Fruit fly (Drosophila melanogaster) whole organism, wandering third instar larva: ENCODE measurements around the gene FucTC.

Experiments used
- HLH106 ChIP-seq: fragments of 200-800 bp; optimal IDR thresholded peaks from 3 replicates; lab custom pipeline; 2019; ENCODE audit warnings: missing biosample characterization, mild to moderate bottlenecking, missing genetic modification characterization, moderate library complexity
- Mio ChIP-seq: sonication (Bioruptor generic); optimal IDR thresholded peaks from 2 replicates; lab custom pipeline; 2016; ENCODE audit warnings: missing biosample characterization, missing genetic modification characterization
- N ChIP-seq: fragments of >200 bp; optimal IDR thresholded peaks from 2 replicates; lab custom pipeline; 2018; ENCODE audit warnings: missing biosample characterization, missing external identifiers, missing genetic modification characterization
- OdsH ChIP-seq: fragments of 200-800 bp; sonication (Bioruptor generic); optimal IDR thresholded peaks from 2 replicates; lab custom pipeline; 2016; ENCODE audit warnings: missing biosample characterization, mild to moderate bottlenecking, missing genetic modification characterization
- Sp1 ChIP-seq: fragments of 200-800 bp; sonication (Bioruptor generic); optimal IDR thresholded peaks from 3 replicates; lab custom pipeline; 2019; ENCODE audit warnings: missing biosample characterization, mild to moderate bottlenecking, missing genetic modification characterization, moderate library complexity
- Vsx2 ChIP-seq: fragments of 200-300, 225-300 bp; sonication (Bioruptor generic); optimal IDR thresholded peaks from 2 replicates; lab custom pipeline; 2018; ENCODE audit warnings: missing biosample characterization, missing genetic modification characterization; ENCODE audit not compliant: partially characterized antibody
- brk ChIP-seq: fragments of 200-800 bp; sonication (Bioruptor generic); optimal IDR thresholded peaks from 2 replicates; lab custom pipeline; 2016; ENCODE audit warnings: missing biosample characterization, mild to moderate bottlenecking, missing genetic modification characterization
- psq ChIP-seq: fragments of 200-800 bp; sonication (Bioruptor generic); optimal IDR thresholded peaks from 3 replicates; lab custom pipeline; 2017; ENCODE audit warnings: missing biosample characterization, mild to moderate bottlenecking, missing genetic modification characterization, moderate library complexity
- tai ChIP-seq: sonication (Bioruptor generic); optimal IDR thresholded peaks from 2 replicates; lab custom pipeline; 2016; ENCODE audit warnings: missing biosample characterization, missing genetic modification characterization
- usp ChIP-seq: fragments of >200 bp; optimal IDR thresholded peaks from 2 replicates; lab custom pipeline; 2017; ENCODE audit warnings: missing biosample characterization, missing genetic modification characterization

DNA sequence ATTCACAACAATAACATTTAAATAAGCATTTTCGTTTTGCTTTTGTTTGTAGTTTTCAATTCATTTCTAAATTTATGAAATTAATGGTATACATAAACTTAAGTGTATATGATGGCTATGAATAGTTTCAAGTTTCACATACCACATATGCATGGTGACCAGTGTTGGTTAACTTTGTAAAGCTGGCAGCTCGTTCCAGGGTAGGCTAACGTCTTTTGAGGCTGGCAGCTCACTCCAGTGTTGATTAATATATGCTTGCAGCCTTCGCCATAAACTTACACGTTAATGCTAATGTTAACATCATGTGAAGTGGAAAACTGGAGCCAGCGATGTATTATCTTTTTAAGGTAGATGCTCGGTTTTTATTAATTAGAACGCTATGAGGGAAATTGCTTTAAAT is 29.6 kb downstream of the FucTC start:
- TF ChIP-seq Vsx2 (GFP tag; lab: Kevin White, UChicago) (no peak), brk (GFP tag; lab: Kevin White, UChicago) (no peak), N (GFP tag; lab: Kevin White, UChicago) (no peak), psq (GFP tag; lab: Kevin White, UChicago) (no peak), HLH106 (tag; lab: Kevin White, UChicago) (no peak), usp (no peak), OdsH (no peak), Mio (GFP tag; lab: Kevin White, UChicago) (no peak), Sp1 (GFP tag; lab: Kevin White, UChicago) (no peak), tai (no peak)
